Fruit fly (Drosophila melanogaster) whole organism: ENCODE data around the gene Myt1.

Source experiments
- CG8478 ChIP-seq: fragments of >200 bp; optimal IDR thresholded peaks from 2 replicates; lab custom pipeline; 2018; ENCODE audit warnings: inconsistent platforms
- Dll ChIP-seq: fragments of >200 bp; optimal IDR thresholded peaks from 2 replicates; lab custom pipeline; 2017
- EcR ChIP-seq, 2 experiments: fragments of >200 bp; optimal IDR thresholded peaks; 2 replicates each; lab custom pipeline; 2017; ENCODE audit warnings: missing biosample characterization in 2 of 2, missing genetic modification characterization in 2 of 2, missing genetic modification reagents in 2 of 2
- pan ChIP-seq: fragments of >200 bp; optimal IDR thresholded peaks from 2 replicates; lab custom pipeline; 2017
- psq ChIP-seq: fragments of >200 bp; optimal IDR thresholded peaks from 2 replicates; lab custom pipeline; 2017
- usp ChIP-seq: fragments of >200 bp; optimal IDR thresholded peaks from 2 replicates; lab custom pipeline; 2017; ENCODE audit warnings: missing biosample characterization, missing genetic modification characterization, mixed read lengths

Myt1 gene

dm6 chr3L:5764922-5765843, 14.2 kb downstream of the Myt1 start, which contains the start of gene CG10576:
CG10576 (minus strand) TSS chr3L:5765702.
- TF ChIP-seq pan (lab: Kevin White, UChicago) (no peak), EcR (GFP tag; optimal IDR thresholded peaks at IDR 0.05; lab: Kevin White, UChicago) (no peak), CG8478 (lab: Kevin White, UChicago) (no peak), Dll (lab: Kevin White, UChicago) (no peak), usp (no peak)

- no peak for TF ChIP-seq Dll (lab: Kevin White, UChicago)
- TF ChIP-seq EcR (GFP tag; optimal IDR thresholded peaks at IDR 0.05; lab: Kevin White, UChicago) = no peak
- no peak for TF ChIP-seq pan (lab: Kevin White, UChicago)
- TF ChIP-seq usp = no peak
- no peak for TF ChIP-seq psq (lab: Kevin White, UChicago)
- no peak for TF ChIP-seq CG8478 (lab: Kevin White, UChicago)
Observed at dm6 chr3L:5753605-5754365, 25.6 kb downstream of the Myt1 start.

dm6 chr3L:5752903-5753604, 26.3 kb downstream of the Myt1 start, which contains the start of gene Usp47:
Usp47 (plus strand) TSS chr3L:5752973.
- no peak for TF ChIP-seq Dll (lab: Kevin White, UChicago)
- no peak for TF ChIP-seq psq (lab: Kevin White, UChicago)
- no peak for TF ChIP-seq CG8478 (lab: Kevin White, UChicago)
- TF ChIP-seq usp = no peak

- TF ChIP-seq usp = no peak
- no peak for TF ChIP-seq CG8478 (lab: Kevin White, UChicago)
- TF ChIP-seq psq (lab: Kevin White, UChicago) = no peak
- no peak for TF ChIP-seq Dll (lab: Kevin White, UChicago)
- no peak for TF ChIP-seq pan (lab: Kevin White, UChicago)
- TF ChIP-seq EcR (GFP tag; optimal IDR thresholded peaks at IDR 0.05; lab: Kevin White, UChicago) = no peak
Observed at dm6 chr3L:5751740-5752579, 27.4 kb downstream of the Myt1 start, which contains the start of gene DnaJ-1. DnaJ-1 (minus strand) TSS chr3L:5752189.

dm6 chr3L:5751417-5751739, 28.0 kb downstream of the Myt1 start:
- TF ChIP-seq Dll (lab: Kevin White, UChicago) (no peak), psq (lab: Kevin White, UChicago) (no peak), pan (lab: Kevin White, UChicago) (no peak), usp (no peak), EcR (GFP tag; optimal IDR thresholded peaks at IDR 0.05; lab: Kevin White, UChicago) (no peak)

- TF ChIP-seq CG8478 (lab: Kevin White, UChicago) (no peak), psq (lab: Kevin White, UChicago) (no peak)
Observed at dm6 chr3L:5749616-5750336, 29.6 kb downstream of the Myt1 start.

- TF ChIP-seq usp = no peak
- no peak for TF ChIP-seq Dll (lab: Kevin White, UChicago)
- no peak for TF ChIP-seq psq (lab: Kevin White, UChicago)
- no peak for TF ChIP-seq pan (lab: Kevin White, UChicago)
- TF ChIP-seq CG8478 (lab: Kevin White, UChicago) = no peak
- no peak for TF ChIP-seq EcR (GFP tag; optimal IDR thresholded peaks at IDR 0.05; lab: Kevin White, UChicago)
Observed at dm6 chr3L:5731639-5732038, 47.8 kb downstream of the Myt1 start.
